Fruit fly (Drosophila melanogaster) whole organism, pupa: Measurements from ENCODE around the gene CG32409.
A peak's percentile ranks its signal among the peaks of the same experiment; 100 is the strongest.

Experiments
- CG14655 ChIP-seq: fragments of 200-800 bp; sonication (Bioruptor generic); optimal IDR thresholded peaks from 3 replicates; lab custom pipeline; 2017; ENCODE audit warnings: mild to moderate bottlenecking, missing biosample characterization, missing genetic modification reagents, missing genetic modification characterization
- CG17806 ChIP-seq: fragments of 200-800 bp; sonication (Bioruptor generic); optimal IDR thresholded peaks from 2 replicates; lab custom pipeline; 2018; ENCODE audit warnings: missing biosample characterization, mild to moderate bottlenecking, missing genetic modification characterization, moderate library complexity
- CG32121 ChIP-seq: fragments of 200-800 bp; sonication (Bioruptor generic); IDR thresholded peaks from 2 replicates; pipeline ENCODE4 v1.3.6; 2022; ENCODE audit warnings: missing biosample characterization, missing genetic modification characterization
- CG8159 ChIP-seq: fragments of 200-800 bp; sonication (Bioruptor generic); optimal IDR thresholded peaks from 3 replicates; lab custom pipeline; 2018; ENCODE audit warnings: missing biosample characterization, mild to moderate bottlenecking, missing genetic modification characterization, moderate library complexity
- D1 ChIP-seq: fragments of 200-800 bp; sonication (Bioruptor generic); optimal IDR thresholded peaks from 2 replicates; lab custom pipeline; 2018; ENCODE audit warnings: missing biosample characterization, mild to moderate bottlenecking, missing genetic modification characterization, moderate library complexity
- Ets98B ChIP-seq: fragments of 200-800 bp; sonication (Bioruptor generic); IDR thresholded peaks from 2 replicates; pipeline ENCODE4 v1.3.6; 2022; ENCODE audit warnings: missing biosample characterization, missing genetic modification characterization
- Pif1B ChIP-seq: fragments of 200-800 bp; sonication (Bioruptor generic); optimal IDR thresholded peaks from 3 replicates; lab custom pipeline; 2016; ENCODE audit warnings: missing biosample characterization, missing genetic modification characterization
- gl ChIP-seq: fragments of 200-800 bp; sonication (Bioruptor generic); optimal IDR thresholded peaks from 2 replicates; lab custom pipeline; 2018; ENCODE audit warnings: missing biosample characterization, mild to moderate bottlenecking, missing genetic modification characterization
- rn ChIP-seq: fragments of 200-800 bp; sonication (Bioruptor generic); IDR thresholded peaks from 2 replicates; pipeline ENCODE4 v1.3.6; 2022; ENCODE audit warnings: missing biosample characterization, missing genetic modification characterization

dm6 chr3L:5932363-5932914, 33.1 kb downstream of the CG32409 start, which contains the start of gene Rcc1:
- TF ChIP-seq CG32121 (GFP tag; lab: Robert Waterston, UW) (no peak), Ets98B (GFP tag; lab: Robert Waterston, UW) (no peak), Pif1B (GFP tag; lab: Kevin White, UChicago) (no peak), CG8159 (tag; lab: Kevin White, UChicago) (peak; percentile 11), CG14655 (no peak), rn (GFP tag; lab: Robert Waterston, UW) (no peak), gl (tag; lab: Kevin White, UChicago) (no peak), CG17806 (tag; lab: Kevin White, UChicago) (no peak), D1 (tag; lab: Kevin White, UChicago) (no peak)
